Fruit fly (Drosophila melanogaster): ENCODE measurements around the gene aay.

aay gene

DNA sequence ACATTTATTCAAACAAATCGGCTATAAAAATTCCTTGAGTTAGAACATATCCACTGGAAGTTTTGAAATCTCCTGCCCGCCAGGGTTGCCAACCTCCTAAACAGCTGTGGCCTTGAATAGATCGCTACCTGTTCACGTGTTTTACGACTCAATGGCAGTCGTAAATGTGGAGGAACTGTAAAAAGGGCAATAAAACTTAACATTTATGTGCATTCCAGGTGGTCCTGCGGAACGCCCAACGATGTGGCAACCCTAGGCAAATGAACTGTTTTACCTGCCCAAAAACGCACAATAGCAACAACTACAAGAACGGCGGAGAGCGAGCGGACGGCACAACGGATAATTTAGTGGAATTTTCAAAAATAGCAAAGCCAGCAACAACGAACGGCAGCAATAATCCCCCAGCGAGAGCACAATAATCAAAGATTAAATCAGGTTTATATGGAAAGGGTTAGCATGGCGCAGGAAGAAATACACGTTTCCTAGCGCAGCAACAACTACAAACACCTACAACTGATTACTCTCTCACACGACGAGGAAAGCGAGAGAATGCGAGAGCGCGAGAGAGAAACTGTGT lies 38.7 kb downstream of the aay start:
- TF ChIP-seq CG15601 (tag; optimal IDR thresholded peaks at IDR 0.05): no peak
- TF ChIP-seq Hr39 (optimal IDR thresholded peaks at IDR 0.05): no peak
- TF ChIP-seq al (GFP tag; IDR thresholded peaks at IDR 0.05): 0 out of 2 replicates have a peak, but pooled peaks have one; percentile 20
- peak; percentile 26 for TF ChIP-seq CG1647 (GFP tag; optimal IDR thresholded peaks at IDR 0.05)
- TF ChIP-seq PHDP (tag; optimal IDR thresholded peaks at IDR 0.05): peak; percentile 2
- peak; percentile 32 for TF ChIP-seq HLHmδ (GFP tag; optimal IDR thresholded peaks at IDR 0.05)
- TF ChIP-seq CG7839 (tag; optimal IDR thresholded peaks at IDR 0.05): peak; percentile 38
- no peak for TF ChIP-seq CG2202 (tag; optimal IDR thresholded peaks at IDR 0.05)
- TF ChIP-seq Eip74EF (GFP tag; optimal IDR thresholded peaks at IDR 0.05): no peak
- peak; percentile 87 for TF ChIP-seq kni (GFP tag; optimal IDR thresholded peaks at IDR 0.05)
- peak; percentile 35; the same call in 1 of the 2 replicates for TF ChIP-seq ranshi (GFP tag; IDR thresholded peaks at IDR 0.05)
- TF ChIP-seq CG34422 (GFP tag; IDR thresholded peaks at IDR 0.05): peak; percentile 41; the same call in 1 of the 3 replicates
- peak; percentile 28; the same call in 1 of the 2 replicates for TF ChIP-seq CG3847 (GFP tag; IDR thresholded peaks at IDR 0.05)
- 0 out of 3 replicates have a peak, but pooled peaks have one; percentile 30 for TF ChIP-seq Opbp (GFP tag; IDR thresholded peaks at IDR 0.05; ENCODE audit: partially characterized antibody)
- TF ChIP-seq eyg (GFP tag; optimal IDR thresholded peaks at IDR 0.05): no peak
- TF ChIP-seq ham (GFP tag; IDR thresholded peaks at IDR 0.05): no peak
- TF ChIP-seq GATAe (GFP tag; conservative IDR thresholded peaks at IDR 0.05): no peak
- no peak for TF ChIP-seq CG16779 (GFP tag; IDR thresholded peaks at IDR 0.05)
- no peak for TF ChIP-seq Ets97D (GFP tag; optimal IDR thresholded peaks at IDR 0.05)
- TF ChIP-seq sens (GFP tag): peak; percentile 87
- no peak; the same call in 1 of the 2 replicates for TF ChIP-seq wor (GFP tag; IDR thresholded peaks at IDR 0.05)
- peak; percentile 46; the same call in 1 of the 2 replicates for TF ChIP-seq CG14014 (GFP tag; IDR thresholded peaks at IDR 0.05)
- no peak for TF ChIP-seq CG2875 (GFP tag; optimal IDR thresholded peaks at IDR 0.05)
- no peak for TF ChIP-seq fd3F (GFP tag; optimal IDR thresholded peaks at IDR 0.05)
- TF ChIP-seq CG2889 (GFP tag; IDR thresholded peaks at IDR 0.05): peak; percentile 45; the same call in 1 of the 3 replicates
- no peak for TF ChIP-seq BEAF-32 (GFP tag; optimal IDR thresholded peaks at IDR 0.05)
- no peak for TF ChIP-seq C15 (GFP tag; IDR thresholded peaks at IDR 0.05)
- peak; percentile 41 for TF ChIP-seq sisA (GFP tag; IDR thresholded peaks at IDR 0.05)
- peak; percentile 3 for TF ChIP-seq Blimp-1 (GFP tag; optimal IDR thresholded peaks at IDR 0.05)
- TF ChIP-seq Ets65A (GFP tag): no peak
- TF ChIP-seq bbx (GFP tag; IDR thresholded peaks at IDR 0.05; ENCODE audit: partially characterized antibody): 0 out of 2 replicates have a peak, but pooled peaks have one; percentile 55
- TF ChIP-seq fd64A (GFP tag; optimal IDR thresholded peaks at IDR 0.05): no peak
- TF ChIP-seq chn (GFP tag; optimal IDR thresholded peaks at IDR 0.05): peak; percentile 31
- TF ChIP-seq pros (GFP tag; optimal IDR thresholded peaks at IDR 0.05): peak; percentile 73
- TF ChIP-seq NFAT (GFP tag; IDR thresholded peaks at IDR 0.05): peak; percentile 47
- 0 out of 2 replicates have a peak, but pooled peaks have one; percentile 9 for TF ChIP-seq crol (GFP tag; IDR thresholded peaks at IDR 0.05)
- TF ChIP-seq Optix (GFP tag; IDR thresholded peaks at IDR 0.05): no peak
- peak; percentile 44; the same call in 1 of the 3 replicates for TF ChIP-seq dysf (GFP tag; IDR thresholded peaks at IDR 0.05)
- peak; percentile 20; the same call in 1 of the 2 replicates for TF ChIP-seq CG9932 (GFP tag; IDR thresholded peaks at IDR 0.05)
- peak; percentile 66 for TF ChIP-seq CG4360 (GFP tag; IDR thresholded peaks at IDR 0.05)
- TF ChIP-seq crp (GFP tag; optimal IDR thresholded peaks at IDR 0.05): peak in 1 of 2 experiments; percentile 17
- peak; percentile 21; the same call in 1 of the 3 replicates for TF ChIP-seq tgo (GFP tag; IDR thresholded peaks at IDR 0.05)
- TF ChIP-seq jumu (GFP tag; optimal IDR thresholded peaks at IDR 0.05): peak; percentile 58
- peak in 1 of 2 experiments; percentile 3 for TF ChIP-seq Pdp1 (GFP tag; optimal IDR thresholded peaks at IDR 0.05)
- TF ChIP-seq CG6765 (GFP tag; optimal IDR thresholded peaks at IDR 0.05): no peak
- peak; percentile 63 for TF ChIP-seq Abd-B (GFP tag; optimal IDR thresholded peaks at IDR 0.05)
- no peak for TF ChIP-seq hth (optimal IDR thresholded peaks at IDR 0.05)
- no peak for TF ChIP-seq Doc3 (GFP tag; IDR thresholded peaks at IDR 0.05; ENCODE audit: partially characterized antibody)
- TF ChIP-seq CG32772 (GFP tag; IDR thresholded peaks at IDR 0.05): peak; percentile 49
- TF ChIP-seq CoRest (tag; optimal IDR thresholded peaks at IDR 0.05): peak; percentile 5

Data from whole organism, embryonic.